Worm (Caenorhabditis elegans): ENCODE measurements around the gene twk-7.

twk-7 gene

DNA sequence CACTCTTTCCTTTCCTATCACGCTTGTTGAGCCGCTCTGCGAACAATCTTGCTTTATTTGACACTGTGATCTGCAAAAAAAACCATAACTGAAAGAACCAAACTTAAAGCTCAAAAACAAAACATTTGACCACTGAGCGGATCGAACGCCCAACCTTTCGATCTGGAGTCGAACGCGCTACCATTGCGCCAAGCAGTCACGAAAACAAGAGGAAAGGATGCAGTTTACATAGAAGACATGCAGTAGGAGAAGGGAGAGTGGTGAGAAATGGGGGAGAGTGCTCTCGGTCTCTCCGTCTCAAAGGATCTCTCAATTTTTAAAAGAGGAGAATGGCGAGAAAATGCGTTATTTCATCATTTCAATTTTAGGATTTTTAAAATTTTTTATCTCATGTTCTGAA, 34.8 kb upstream of the twk-7 start:
- TF ChIP-seq lin-38 (GFP tag; IDR thresholded peaks at IDR 0.05) (peak; percentile 84), zfp-3 (GFP tag; conservative IDR thresholded peaks at IDR 0.05) (peak; percentile 78; the same call in 1 of the 2 replicates), ztf-7 (tag; optimal IDR thresholded peaks at IDR 0.05) (peak; percentile 81), zip-11 (GFP tag; IDR thresholded peaks at IDR 0.05) (0 out of 2 replicates have a peak, but pooled peaks have one; percentile 36), aha-1 (tag) (peak; percentile 84), mes-2 (tag; optimal IDR thresholded peaks at IDR 0.05; ENCODE audit: poor library complexity, severe bottlenecking) (peak; percentile 82), unc-130 (GFP tag; optimal IDR thresholded peaks at IDR 0.05) (peak; percentile 60), egl-43 (GFP tag; IDR thresholded peaks at IDR 0.05) (peak; percentile 97), F44E2.7 (GFP tag; IDR thresholded peaks at IDR 0.05) (peak; percentile 74; the same call in 1 of the 2 replicates), tra-1 (GFP tag; IDR thresholded peaks at IDR 0.05) (peak; percentile 87), hmg-1.1 (GFP tag; IDR thresholded peaks at IDR 0.05) (peak; percentile 96), lin-39 (tag; optimal IDR thresholded peaks at IDR 0.05) (no peak), nhr-102 (tag; optimal IDR thresholded peaks at IDR 0.05) (peak; percentile 75), php-3 (GFP tag; IDR thresholded peaks at IDR 0.05) (peak; percentile 72), lin-1 (GFP tag; IDR thresholded peaks at IDR 0.05) (peak; percentile 92), Y105C5A.15 (GFP tag; IDR thresholded peaks at IDR 0.05) (peak; percentile 93), Y48G9A.11 (GFP tag; IDR thresholded peaks at IDR 0.05) (peak; percentile 81), F26F4.8 (GFP tag; conservative IDR thresholded peaks at IDR 0.05) (peak; percentile 94), nhr-111 (GFP tag; optimal IDR thresholded peaks at IDR 0.05) (peak; percentile 77), unc-39 (tag; optimal IDR thresholded peaks at IDR 0.05) (no peak), zip-2 (tag; optimal IDR thresholded peaks at IDR 0.05) (peak; percentile 63), daf-8 (GFP tag; IDR thresholded peaks at IDR 0.05) (no peak), mep-1 (tag; optimal IDR thresholded peaks at IDR 0.05) (peak; percentile 76), mxl-3 (GFP tag; optimal IDR thresholded peaks at IDR 0.05) (peak; percentile 62), dmd-9 (GFP tag; IDR thresholded peaks at IDR 0.05) (peak; percentile 71; the same call in 1 of the 2 replicates), nhr-41 (GFP tag; IDR thresholded peaks at IDR 0.05) (peak; percentile 87), mdt-29 (GFP tag; IDR thresholded peaks at IDR 0.05) (peak; percentile 57; the same call in 1 of the 2 replicates), dpl-1 (GFP tag; optimal IDR thresholded peaks at IDR 0.05) (peak; percentile 53), nhr-48 (tag; optimal IDR thresholded peaks at IDR 0.05) (peak; percentile 58), lin-13 (GFP tag; optimal IDR thresholded peaks at IDR 0.05) (peak; percentile 72), arid-1 (GFP tag; conservative IDR thresholded peaks at IDR 0.05) (peak; percentile 90), Y5F2A.4 (GFP tag; optimal IDR thresholded peaks at IDR 0.05) (peak; percentile 41), ztf-11 (tag; optimal IDR thresholded peaks at IDR 0.05) (no peak), pha-4 (GFP tag; IDR thresholded peaks at IDR 0.05) (peak; percentile 93), pha-4 (tag; optimal IDR thresholded peaks at IDR 0.05) (no peak), lir-3 (tag; optimal IDR thresholded peaks at IDR 0.05) (peak; percentile 75), zag-1 (tag; optimal IDR thresholded peaks at IDR 0.05) (no peak), tag-97 (GFP tag; IDR thresholded peaks at IDR 0.05) (no peak), lin-15B (tag; optimal IDR thresholded peaks at IDR 0.05) (no peak), duxl-1 (tag; optimal IDR thresholded peaks at IDR 0.05; ENCODE audit: poor library complexity) (peak; percentile 85), nhr-28 (tag; optimal IDR thresholded peaks at IDR 0.05) (peak; percentile 63), dmd-6 (GFP tag; IDR thresholded peaks at IDR 0.05) (peak; percentile 47), nhr-11 (tag; optimal IDR thresholded peaks at IDR 0.05) (peak; percentile 39), skn-1 (tag; optimal IDR thresholded peaks at IDR 0.05) (no peak), F37D6.2 (tag; optimal IDR thresholded peaks at IDR 0.05) (peak; percentile 50), nhr-10 (tag; optimal IDR thresholded peaks at IDR 0.05) (no peak), nhr-25 (tag; optimal IDR thresholded peaks at IDR 0.05; ENCODE audit: borderline replicate concordance, insufficient read depth) (no peak), ZK337.2 (GFP tag; IDR thresholded peaks at IDR 0.05) (peak; percentile 78), cey-2 (tag; optimal IDR thresholded peaks at IDR 0.05; ENCODE audit: borderline replicate concordance, insufficient read depth) (no peak), gei-8 (GFP tag; optimal IDR thresholded peaks at IDR 0.05) (peak; percentile 71), hif-1 (tag; optimal IDR thresholded peaks at IDR 0.05) (peak in 1 of 2 experiments; percentile 69)
